Fruit fly (Drosophila melanogaster) ovary, adult (tissue): ENCODE measurements around the gene hb.
A peak's percentile ranks its signal among the peaks of the same experiment; 100 is the strongest.

ENCODE experiments used
- CG17801 ChIP-seq: fragments of 200-800 bp; optimal IDR thresholded peaks from 2 replicates; lab custom pipeline; 2019; ENCODE audit warnings: missing biosample characterization, mild to moderate bottlenecking, missing genetic modification characterization, moderate library complexity; ENCODE audit not compliant: partially characterized antibody

The hb gene

DNA sequence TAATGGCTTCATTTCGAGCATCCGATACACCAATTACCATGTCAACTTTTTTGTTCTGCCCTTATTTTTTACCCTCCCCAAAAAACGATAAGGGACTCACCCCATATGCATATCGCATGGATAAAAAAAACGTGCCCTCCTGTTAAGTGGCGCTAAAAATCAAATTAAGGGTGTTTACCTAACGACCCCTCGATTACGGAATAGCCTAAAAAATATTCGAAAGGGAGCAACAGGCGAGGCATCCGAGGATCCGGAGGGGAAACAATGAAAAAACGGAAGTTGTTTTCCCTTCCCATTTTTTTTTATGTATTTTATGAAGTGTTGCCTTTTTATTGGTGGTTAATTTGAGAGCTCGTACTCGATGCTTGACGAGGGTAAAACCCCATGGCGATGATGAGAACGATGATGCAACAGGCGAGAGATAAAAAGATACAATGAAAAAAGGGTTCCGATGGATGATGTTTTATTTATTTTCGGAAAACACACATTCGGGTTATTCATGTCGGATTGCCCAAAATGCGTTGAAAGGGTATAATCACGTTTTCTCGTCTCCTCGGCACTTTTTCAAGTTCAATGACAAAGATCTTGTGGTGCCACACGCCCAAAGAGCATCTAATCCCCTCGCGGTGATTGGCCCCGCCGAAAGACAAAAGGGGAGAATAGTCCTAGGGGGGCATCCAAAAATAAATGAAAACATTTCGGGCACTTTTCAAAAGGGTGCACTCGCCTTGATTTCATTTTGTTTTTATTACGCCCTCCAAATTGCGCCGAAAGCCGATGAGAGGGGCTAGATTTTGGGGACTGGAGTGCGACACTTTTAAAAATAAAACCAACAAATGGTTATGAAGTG, 13.1 kb downstream of the hb start, which contains the start of gene CG44227:
Gene CG44227, minus strand, starts transcription at position 849 of the 850 bp plus-strand sequence.
- TF ChIP-seq CG17801 = no peak

DNA sequence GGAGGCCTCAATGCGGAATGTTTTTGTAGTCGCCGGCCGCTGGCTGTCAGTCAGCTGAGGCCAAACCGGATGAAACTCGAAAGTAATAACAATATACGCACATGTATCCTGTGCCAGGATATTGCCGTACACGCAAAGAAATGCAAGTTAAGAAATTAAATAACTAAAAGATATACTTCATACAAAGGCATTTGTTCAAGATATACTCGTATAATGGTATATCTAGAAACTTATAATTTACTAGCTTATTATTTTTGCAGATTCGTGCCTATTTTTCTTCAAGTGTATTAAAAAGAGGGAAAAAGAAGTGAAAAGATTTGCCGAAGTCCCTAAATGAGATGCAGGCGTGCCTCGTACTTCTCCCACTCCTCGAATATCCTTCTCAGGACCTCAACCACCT, 14.3 kb downstream of the hb start:
- TF ChIP-seq CG17801 = no peak

DNA sequence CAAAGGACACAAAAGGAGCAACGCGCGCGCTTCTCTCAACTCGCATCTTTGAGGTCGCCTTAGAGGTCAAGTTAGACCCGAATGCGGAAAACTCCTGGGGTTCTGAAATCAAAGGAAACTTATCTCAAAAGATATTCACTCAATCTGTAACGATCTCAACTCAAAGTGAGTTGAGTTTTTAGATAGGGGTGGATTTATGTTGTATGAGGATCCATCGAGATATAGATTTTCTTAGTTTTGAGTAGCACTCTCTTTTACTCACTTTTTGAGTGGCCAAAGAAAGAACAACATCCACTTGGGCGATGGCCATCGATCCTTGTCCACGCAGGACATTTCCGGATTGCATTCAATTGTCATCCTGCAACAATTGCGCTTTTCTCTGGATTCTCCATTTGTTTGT, 17.0 kb downstream of the hb start:
- TF ChIP-seq CG17801 = no peak

DNA sequence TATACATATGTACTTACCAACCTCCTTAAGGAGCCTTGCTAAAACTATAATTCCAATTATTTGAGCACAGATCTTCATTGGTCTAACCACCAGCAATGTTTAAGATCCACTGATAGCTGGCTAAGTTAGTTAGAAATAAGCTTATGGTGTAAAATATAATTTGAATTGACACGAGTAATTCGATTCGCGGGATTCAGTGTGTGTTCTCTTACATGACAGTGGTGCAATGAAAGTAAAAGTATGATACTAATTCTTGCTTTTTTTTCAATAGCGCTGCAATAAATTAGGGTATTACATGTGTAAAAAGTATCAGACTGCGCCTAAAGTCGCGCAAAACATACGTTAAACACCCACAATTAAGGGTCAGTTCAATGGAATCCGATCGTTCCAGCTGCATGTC, 17.7 kb downstream of the hb start, which contains the start of gene CG33325:
Gene CG33325, minus strand, starts transcription at position 101 of the 400 bp plus-strand sequence.
- TF ChIP-seq CG17801 = no peak

DNA sequence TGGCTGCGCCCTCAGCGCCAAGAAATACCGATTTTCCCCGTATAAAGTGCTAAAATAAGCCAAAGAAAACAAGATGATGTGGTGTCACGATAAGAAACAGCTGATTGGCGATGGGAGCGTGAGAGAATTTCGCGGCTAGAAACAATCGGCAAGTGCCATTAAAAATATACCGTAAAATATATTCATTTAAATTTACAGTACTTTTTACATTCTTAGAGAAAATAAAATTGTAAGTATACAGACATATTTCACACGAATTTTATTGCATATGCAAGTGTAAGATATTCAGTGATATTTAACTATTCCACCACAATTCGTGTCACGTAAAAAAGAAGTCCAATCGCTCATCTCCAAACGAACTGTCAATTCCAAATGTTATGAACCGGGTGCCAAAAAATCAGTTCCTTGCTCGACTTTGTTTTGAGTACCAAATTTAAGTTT, 21.0 kb downstream of the hb start, which contains the start of the genes Unc50, CG11755 and CG8043:
Gene Unc50, minus strand, starts transcription at position 54 of the 441 bp plus-strand sequence.
Gene CG11755, plus strand, starts transcription at position 356 of the 441 bp plus-strand sequence.
Gene CG8043, plus strand, starts transcription at position 356 of the 441 bp plus-strand sequence.
- peak; percentile 88 for TF ChIP-seq CG17801

DNA sequence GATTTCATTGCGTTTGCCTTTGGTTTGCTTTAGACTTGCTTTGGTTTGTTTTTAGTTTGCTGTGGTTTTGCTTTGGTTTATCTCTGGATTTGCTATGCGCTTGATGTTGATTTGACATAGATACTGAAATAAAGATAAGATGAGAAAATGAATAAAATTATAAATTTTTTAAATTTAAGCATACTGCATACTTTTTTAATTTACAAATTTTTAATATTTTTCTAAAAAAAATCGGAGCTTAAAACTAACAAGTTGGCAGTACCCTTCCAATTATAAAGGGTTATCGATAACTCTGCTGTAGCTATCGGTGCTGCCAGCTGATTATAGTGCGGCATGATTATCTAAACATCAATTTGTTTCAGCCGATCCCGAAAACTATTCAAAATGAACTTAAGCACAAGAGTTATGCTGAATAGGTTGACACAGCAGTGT, 23.8 kb downstream of the hb start, which contains the start of gene mRpL19:
Gene mRpL19, plus strand, starts transcription at position 307 of the 432 bp plus-strand sequence.
- TF ChIP-seq CG17801 = peak; percentile 78

DNA sequence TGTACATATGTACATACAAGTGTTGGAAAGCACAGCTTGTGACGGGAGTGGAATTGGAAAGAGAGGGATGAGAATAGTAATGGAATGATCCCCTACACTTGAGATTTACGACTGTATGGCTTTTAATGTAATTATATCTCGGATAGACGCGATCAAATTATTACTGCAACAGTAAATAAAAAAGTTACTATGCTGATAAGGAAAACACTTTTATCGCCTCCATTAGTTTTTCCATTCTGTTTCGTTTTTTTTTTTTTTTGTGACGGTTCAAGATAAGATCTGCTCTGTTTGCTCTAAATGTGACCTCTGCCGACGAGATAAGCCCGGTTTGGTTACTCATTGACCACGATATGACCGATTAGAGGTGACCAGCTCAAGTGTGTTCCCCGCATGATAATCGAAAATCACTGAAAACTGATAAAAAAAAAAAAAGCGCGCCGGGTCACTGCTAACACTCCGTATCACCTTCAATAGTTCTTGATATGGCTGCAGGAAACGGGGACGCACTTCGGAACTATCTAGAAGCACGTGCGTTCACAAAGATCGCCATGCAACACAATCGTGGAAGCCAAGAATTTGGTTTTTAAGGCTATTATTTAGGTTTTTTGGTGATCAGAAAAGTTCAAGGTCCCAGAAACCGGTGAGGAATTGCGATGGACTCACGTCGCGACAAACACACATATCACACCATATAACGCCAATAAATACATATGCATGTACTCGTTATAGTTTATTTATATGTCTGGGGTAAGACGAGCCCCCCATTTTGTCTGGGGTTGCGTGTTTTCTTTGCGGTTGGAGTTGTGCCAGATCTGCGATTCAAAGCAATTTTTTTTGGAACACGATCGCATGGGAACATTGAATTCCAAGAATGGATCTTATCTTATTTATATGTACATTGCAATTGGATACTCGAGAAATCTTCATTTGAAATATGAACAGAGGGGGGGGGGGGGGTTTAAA, 26.8 kb downstream of the hb start, which contains the start of gene p:
Gene p, minus strand, starts transcription at position 156 of the 963 bp plus-strand sequence.
- peak; percentile 62 for TF ChIP-seq CG17801

DNA sequence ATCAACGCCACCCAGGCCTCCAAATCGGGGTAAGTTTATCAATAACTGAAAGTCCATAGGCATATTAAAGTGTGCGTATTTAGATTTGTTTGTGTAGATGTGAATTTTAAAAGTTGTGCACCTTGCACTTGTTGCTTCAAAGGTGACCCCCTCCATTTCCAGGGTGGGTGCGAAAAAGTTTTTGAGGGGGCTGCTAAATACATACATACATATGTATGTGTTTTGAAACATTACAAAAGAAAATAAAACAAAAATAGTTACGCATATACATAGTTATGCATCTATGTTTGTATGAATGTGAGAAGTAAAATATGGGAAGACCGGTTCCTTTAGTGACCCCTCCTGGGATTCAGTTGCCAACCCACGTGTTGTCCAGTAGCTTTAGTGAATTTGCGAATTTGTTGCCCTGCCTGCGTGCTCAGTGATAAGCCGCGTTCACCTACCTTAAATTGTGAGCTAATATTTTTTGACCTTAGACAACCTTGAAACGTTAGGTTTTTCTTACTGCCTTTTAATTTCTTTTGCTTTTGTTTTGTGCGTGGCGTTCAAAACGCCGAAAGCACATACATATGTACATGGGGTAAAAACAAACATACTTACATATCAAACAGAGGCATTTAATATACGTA, 27.6 kb downstream of the hb start:
- TF ChIP-seq CG17801 = no peak

DNA sequence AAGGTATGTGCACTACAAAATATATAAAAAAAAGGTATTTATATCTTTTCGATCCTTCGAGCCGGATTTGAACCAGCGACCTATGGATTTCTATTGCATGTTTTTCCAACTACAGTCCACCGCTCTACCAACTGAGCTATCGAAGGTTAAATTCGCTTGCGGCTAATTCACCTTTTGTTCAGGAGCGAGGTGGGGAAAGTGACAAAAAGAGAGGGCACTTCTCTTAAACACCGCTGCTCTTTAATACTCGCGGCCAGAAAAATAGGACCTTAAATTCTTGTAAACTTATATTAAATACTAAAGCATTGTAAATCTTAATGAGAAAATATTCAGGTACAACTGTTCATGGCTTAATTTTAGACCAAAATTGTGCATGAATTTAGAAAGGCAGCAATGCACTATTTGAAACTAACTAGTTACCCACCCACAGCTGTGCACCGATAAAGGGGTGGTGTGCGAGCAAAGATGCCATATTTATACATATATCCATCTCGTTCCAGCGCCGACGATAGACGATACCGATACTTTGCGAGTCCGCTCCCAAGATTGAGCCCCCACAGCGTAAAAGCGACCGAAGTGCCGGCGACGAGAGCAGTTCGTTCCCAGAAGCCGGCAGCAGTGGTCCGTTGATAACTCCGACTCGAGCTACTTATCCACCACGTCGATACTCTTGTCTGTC, 28.5 kb downstream of the hb start:
- TF ChIP-seq CG17801 = peak; percentile 97

DNA sequence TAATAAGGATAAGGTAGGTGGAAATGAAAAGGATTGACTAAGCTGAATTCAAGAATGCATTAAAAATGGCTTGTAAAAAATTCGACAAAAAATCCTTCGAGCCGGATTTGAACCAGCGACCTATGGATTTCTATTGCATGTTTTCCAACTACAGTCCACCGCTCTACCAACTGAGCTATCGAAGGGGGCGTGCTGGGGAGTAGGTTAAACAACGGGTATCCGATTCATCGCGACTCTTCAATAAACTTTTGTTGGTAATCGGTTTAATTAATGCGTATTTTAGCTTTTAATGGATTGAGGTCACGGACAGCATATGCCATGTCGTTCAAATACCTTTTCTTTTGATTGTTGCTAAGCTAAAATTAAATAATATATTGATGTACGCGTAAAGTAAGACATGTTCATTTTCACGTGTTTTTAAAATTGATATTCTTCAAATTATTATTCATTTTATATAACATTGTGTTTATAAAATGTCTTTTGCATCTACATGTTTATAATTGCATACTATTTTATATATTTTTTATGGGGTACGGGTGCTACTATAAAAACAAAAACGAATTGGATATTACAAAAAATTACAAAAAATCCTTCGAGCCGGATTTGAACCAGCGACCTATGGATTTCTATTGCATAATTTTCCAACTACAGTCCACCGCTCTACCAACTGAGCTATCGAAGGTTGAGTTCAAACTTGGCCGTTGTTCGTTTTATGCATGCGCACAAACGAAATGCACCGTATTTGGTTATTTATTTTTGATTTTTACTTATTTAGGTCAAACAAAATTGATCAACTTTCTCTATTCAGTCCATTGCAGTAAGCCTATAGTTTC, 29.4 kb downstream of the hb start:
- TF ChIP-seq CG17801 = no peak

DNA sequence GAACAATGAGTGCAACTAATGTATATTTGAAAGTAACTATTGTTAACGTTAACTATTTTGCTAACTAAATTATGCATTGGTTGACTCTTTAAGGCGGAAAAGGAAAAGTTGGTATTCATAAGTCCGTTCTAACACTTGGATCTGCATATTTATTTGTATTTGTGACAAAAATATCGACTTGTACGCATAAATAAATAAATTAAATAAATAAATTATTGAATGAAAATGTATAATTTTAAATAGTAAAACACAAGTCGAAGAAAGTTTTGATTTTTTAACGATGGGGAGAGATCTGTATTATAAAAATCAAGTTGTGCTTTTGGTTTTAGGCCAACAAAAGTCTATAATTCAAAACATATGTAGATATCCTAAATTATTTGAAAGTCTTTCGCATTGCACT, 30.1 kb downstream of the hb start, which contains the start of gene CG8036:
Gene CG8036, plus strand, starts transcription at position 301 of the 400 bp plus-strand sequence.
- TF ChIP-seq CG17801 = no peak

DNA sequence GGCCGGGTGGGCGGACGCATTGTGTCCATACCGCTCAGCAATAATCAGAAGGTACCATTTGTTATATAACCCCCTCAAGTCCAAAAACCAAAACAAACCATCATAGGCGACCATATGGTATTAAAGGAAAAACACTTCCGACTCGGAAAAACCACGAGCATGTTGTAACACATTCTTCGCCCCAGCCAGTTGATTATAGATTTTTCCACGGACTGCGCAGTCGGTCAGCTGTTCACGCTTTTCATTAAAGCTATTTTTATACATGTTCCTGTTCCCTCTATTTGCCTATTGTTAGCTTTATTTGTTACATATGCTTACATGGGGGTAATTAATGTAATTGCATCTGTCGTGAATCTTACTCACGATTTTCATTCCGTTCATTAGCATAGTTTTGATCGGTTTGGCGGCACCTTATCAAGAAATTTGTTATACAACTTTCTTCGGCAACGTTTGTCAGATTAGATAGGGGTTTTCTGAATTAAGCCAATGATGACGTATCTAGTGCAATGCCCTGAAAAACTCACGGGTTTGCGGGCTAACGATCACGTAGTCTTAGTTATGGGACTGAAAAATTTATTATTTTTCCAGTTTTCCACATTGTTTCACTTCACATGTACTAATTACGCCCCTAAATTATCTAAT, 32.8 kb downstream of the hb start:
- no peak for TF ChIP-seq CG17801

DNA sequence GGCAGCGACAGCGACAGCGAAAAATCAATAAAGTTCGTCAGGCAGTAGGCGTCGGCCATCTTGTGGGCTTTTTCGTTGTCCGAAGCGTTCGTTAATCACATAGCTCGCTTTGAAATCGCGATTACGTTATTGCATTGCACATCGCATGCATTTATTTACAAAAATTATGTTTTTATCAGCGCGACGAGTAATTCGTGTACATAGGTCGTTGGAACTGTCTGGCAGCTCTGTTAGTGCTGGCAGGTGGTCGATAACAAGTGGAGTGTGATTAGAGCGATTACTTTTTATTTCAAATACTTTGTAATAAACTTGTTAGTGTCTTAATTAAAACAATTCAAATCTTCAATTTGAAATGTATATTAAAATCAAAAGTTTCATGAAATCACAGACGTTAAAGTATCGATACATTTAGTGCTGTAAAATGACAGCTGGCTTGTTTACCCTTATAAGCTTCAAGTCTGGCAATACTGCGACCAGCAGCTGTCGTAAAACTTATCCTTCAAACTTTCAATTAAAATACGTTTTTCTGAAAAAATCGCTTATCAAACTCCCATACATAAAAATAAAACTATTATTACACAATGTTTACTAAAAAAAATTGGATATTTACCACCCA, 33.8 kb downstream of the hb start, which contains the start of gene CG8032:
Gene CG8032, plus strand, starts transcription at position 448 of the 616 bp plus-strand sequence.
- peak; percentile 43 for TF ChIP-seq CG17801
